Worm (Caenorhabditis elegans): Measurements from ENCODE around the gene csn-6.

csn-6 gene

DNA sequence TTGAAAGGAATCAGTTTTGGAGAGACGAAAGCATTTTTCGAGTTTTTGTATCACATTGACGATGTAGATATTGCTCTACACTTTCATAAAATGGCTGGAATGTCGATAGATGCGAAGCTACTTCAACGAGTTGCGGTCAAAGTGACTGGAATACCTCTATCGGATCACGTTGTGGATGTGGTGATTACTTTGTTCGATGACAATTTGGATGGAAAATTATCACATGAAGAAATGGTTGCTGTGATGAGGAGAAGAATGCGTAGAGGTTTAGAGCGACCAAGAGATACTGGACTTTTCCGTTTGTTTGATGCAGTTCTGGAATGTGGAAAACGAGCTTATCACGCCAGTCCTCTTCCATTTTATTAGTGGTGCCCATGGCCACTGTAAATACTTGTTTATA, 976 bp upstream of the csn-6 start:
- TF ChIP-seq pha-4 (tag; optimal IDR thresholded peaks at IDR 0.05) (no peak), unc-120 (tag; optimal IDR thresholded peaks at IDR 0.05; ENCODE audit: poor library complexity, severe bottlenecking) (no peak)

ce11 chrIV:13300109-13300508, 515 bp upstream of the csn-6 start, which contains the start of gene kdp-1:
kdp-1 (plus strand) TSS chrIV:13300188.
- TF ChIP-seq ztf-11 (tag; optimal IDR thresholded peaks at IDR 0.05): no peak

- no peak for TF ChIP-seq unc-120 (tag; optimal IDR thresholded peaks at IDR 0.05; ENCODE audit: poor library complexity, severe bottlenecking)
- TF ChIP-seq tbx-8 (GFP tag; optimal IDR thresholded peaks at IDR 0.05): no peak
- no peak for TF ChIP-seq cnd-1 (tag; optimal IDR thresholded peaks at IDR 0.05)
- no peak for TF ChIP-seq lin-13 (tag; optimal IDR thresholded peaks at IDR 0.05)
- no peak for TF ChIP-seq elt-3 (tag; optimal IDR thresholded peaks at IDR 0.05)
- no peak for TF ChIP-seq unc-62 (GFP tag; optimal IDR thresholded peaks at IDR 0.05)
- no peak for TF ChIP-seq hlh-1 (tag; optimal IDR thresholded peaks at IDR 0.05)
- TF ChIP-seq nhr-237 (tag; optimal IDR thresholded peaks at IDR 0.05): no peak
- TF ChIP-seq mab-5 (tag; optimal IDR thresholded peaks at IDR 0.05): no peak
- no peak for TF ChIP-seq ztf-11 (tag; optimal IDR thresholded peaks at IDR 0.05)
- TF ChIP-seq bed-3 (GFP tag; optimal IDR thresholded peaks at IDR 0.05): no peak
- TF ChIP-seq zip-8 (tag; optimal IDR thresholded peaks at IDR 0.05): no peak
- TF ChIP-seq lsy-2 (tag; optimal IDR thresholded peaks at IDR 0.05): no peak
These were observed 2.8 kb downstream of the csn-6 start, which contains the start of gene Y67H2A.7 for ce11 chrIV:13303442-13303841. Y67H2A.7 (plus strand) TSS chrIV:13303742.

DNA sequence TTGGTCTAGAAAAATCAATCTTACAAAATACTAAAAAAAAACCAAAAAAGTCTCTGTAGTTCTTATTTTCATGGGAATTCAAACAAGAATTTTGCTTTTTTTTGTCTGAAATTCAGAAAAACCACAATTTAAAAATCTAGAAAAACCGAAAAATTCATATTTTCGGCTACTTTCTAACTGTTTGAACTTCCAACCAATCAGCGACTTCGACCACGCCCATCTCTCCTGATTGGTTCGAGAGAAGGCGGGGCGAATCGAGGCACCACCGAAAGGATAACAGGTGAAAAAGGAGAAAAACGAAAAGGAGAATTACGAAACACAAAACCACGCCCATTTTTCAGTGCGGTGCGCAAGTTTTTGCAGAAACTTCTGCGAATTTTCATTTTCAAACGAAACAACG, 4.2 kb downstream of the csn-6 start:
- TF ChIP-seq unc-120 (tag; optimal IDR thresholded peaks at IDR 0.05; ENCODE audit: poor library complexity, severe bottlenecking) (no peak), sem-2 (GFP tag; optimal IDR thresholded peaks at IDR 0.05) (no peak), ceh-83 (GFP tag; optimal IDR thresholded peaks at IDR 0.05) (no peak), nhr-76 (tag; optimal IDR thresholded peaks at IDR 0.05) (no peak), elt-1 (tag; optimal IDR thresholded peaks at IDR 0.05; ENCODE audit: borderline replicate concordance, insufficient read depth) (no peak), nhr-12 (tag; optimal IDR thresholded peaks at IDR 0.05) (no peak)

DNA sequence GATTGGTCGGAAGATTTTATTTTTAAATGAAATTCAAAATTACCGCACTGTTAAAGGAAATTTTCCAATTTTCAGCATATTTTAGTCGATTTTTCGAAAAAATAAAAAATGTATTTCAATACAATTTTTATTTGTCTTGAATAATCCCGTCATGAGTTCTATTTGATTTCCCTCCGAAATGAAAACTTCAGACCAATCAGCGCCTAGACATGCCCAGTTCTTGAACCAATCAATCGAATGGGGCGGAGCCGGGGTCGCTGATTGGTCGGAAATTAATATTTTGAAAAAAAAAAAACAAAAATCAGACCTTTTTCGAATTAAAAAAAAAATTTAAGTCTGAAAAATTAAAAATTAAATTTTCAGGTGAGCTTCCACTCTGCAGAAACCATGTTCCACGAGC, 9.0 kb downstream of the csn-6 start:
- TF ChIP-seq ceh-83 (GFP tag; optimal IDR thresholded peaks at IDR 0.05) (no peak), nhr-12 (tag; optimal IDR thresholded peaks at IDR 0.05) (no peak), lin-13 (tag; optimal IDR thresholded peaks at IDR 0.05) (no peak), sptf-1 (tag; optimal IDR thresholded peaks at IDR 0.05) (no peak), ztf-11 (tag; optimal IDR thresholded peaks at IDR 0.05) (no peak), drap-1 (GFP tag; optimal IDR thresholded peaks at IDR 0.05) (no peak), mab-5 (tag; optimal IDR thresholded peaks at IDR 0.05) (no peak), zip-8 (tag; optimal IDR thresholded peaks at IDR 0.05) (no peak), unc-39 (tag; optimal IDR thresholded peaks at IDR 0.05) (no peak), unc-120 (tag; optimal IDR thresholded peaks at IDR 0.05; ENCODE audit: poor library complexity, severe bottlenecking) (no peak), elt-3 (tag; optimal IDR thresholded peaks at IDR 0.05) (no peak), elt-1 (tag; optimal IDR thresholded peaks at IDR 0.05; ENCODE audit: borderline replicate concordance, insufficient read depth) (no peak), snpc-4 (tag; optimal IDR thresholded peaks at IDR 0.05) (no peak)

ce11 chrIV:13311331-13312034, 10.9 kb downstream of the csn-6 start:
- no peak for TF ChIP-seq tbx-8 (GFP tag; optimal IDR thresholded peaks at IDR 0.05)
- no peak for TF ChIP-seq unc-120 (tag; optimal IDR thresholded peaks at IDR 0.05; ENCODE audit: poor library complexity, severe bottlenecking)
- no peak for TF ChIP-seq lin-32 (GFP tag; optimal IDR thresholded peaks at IDR 0.05)
- TF ChIP-seq ceh-83 (GFP tag; optimal IDR thresholded peaks at IDR 0.05): no peak
- peak; percentile 30 for TF ChIP-seq hlh-1 (tag; optimal IDR thresholded peaks at IDR 0.05)

DNA sequence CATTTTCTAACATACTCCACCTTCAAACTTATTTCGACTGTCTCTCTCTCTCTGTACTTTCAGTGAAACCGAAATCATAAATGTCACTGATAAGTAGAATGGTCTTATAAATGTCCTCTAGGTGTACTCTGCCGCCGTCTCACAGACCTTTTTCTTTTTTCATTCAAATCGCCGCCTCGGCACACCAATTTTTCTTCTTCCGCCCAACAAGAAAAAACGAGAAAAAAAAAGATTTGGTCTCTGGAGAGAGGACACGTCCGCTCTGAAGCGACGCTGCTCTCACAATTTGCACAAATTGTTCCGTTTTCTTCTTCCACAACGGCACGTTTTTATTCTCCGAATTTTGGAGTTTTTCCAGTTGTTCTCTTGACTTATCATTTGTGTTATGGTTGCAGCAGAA, 12.5 kb downstream of the csn-6 start:
- TF ChIP-seq ceh-83 (GFP tag; optimal IDR thresholded peaks at IDR 0.05) (no peak), nhr-237 (tag; optimal IDR thresholded peaks at IDR 0.05) (no peak), ceh-39 (tag; optimal IDR thresholded peaks at IDR 0.05) (no peak), elt-3 (tag; optimal IDR thresholded peaks at IDR 0.05) (no peak), nhr-76 (tag; optimal IDR thresholded peaks at IDR 0.05) (no peak), ceh-43 (GFP tag; optimal IDR thresholded peaks at IDR 0.05) (no peak), M03D4.4 (tag; optimal IDR thresholded peaks at IDR 0.05) (no peak), unc-62 (GFP tag; optimal IDR thresholded peaks at IDR 0.05) (no peak), snpc-4 (tag; optimal IDR thresholded peaks at IDR 0.05) (no peak), nhr-12 (tag; optimal IDR thresholded peaks at IDR 0.05) (no peak), lin-32 (GFP tag; optimal IDR thresholded peaks at IDR 0.05) (no peak), unc-39 (tag; optimal IDR thresholded peaks at IDR 0.05) (no peak), elt-1 (tag; optimal IDR thresholded peaks at IDR 0.05; ENCODE audit: borderline replicate concordance, insufficient read depth) (no peak), drap-1 (GFP tag; optimal IDR thresholded peaks at IDR 0.05) (no peak), mls-2 (tag; optimal IDR thresholded peaks at IDR 0.05) (no peak), blmp-1 (tag; optimal IDR thresholded peaks at IDR 0.05) (no peak), bed-3 (GFP tag; optimal IDR thresholded peaks at IDR 0.05) (no peak), lsy-2 (tag; optimal IDR thresholded peaks at IDR 0.05) (no peak), mep-1 (tag; optimal IDR thresholded peaks at IDR 0.05) (no peak)
